Fruit fly (Drosophila melanogaster): ENCODE measurements around the gene CG10333.

DNA sequence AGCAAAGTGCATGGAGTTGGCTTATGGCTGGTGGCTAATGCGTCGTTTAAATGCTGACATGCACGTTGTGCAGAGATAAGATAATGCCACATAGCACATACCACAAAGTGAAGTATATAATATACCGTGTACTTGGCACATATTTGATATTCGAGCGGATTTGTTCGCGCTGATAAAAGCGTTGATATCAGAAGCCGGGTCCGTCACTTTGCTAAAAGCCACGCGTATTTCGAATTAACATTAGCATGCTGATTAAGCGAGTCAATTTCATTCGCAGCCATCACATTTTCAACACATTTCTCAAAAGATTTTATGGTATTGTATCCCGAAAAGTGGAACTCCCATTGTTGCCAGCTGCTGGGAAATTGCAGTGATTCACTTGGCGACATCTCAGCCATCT, 37.9 kb upstream of the CG10333 start:
- TF ChIP-seq Ets21C (GFP tag; optimal IDR thresholded peaks at IDR 0.05) (no peak), Smox (GFP tag; optimal IDR thresholded peaks at IDR 0.05) (no peak), CG6808 (GFP tag; optimal IDR thresholded peaks at IDR 0.05) (no peak), CG10631 (GFP tag; optimal IDR thresholded peaks at IDR 0.05) (no peak), fkh (GFP tag; optimal IDR thresholded peaks at IDR 0.05) (no peak), net (GFP tag; optimal IDR thresholded peaks at IDR 0.05) (no peak), CG4318 (GFP tag; optimal IDR thresholded peaks at IDR 0.05) (no peak), CG6276 (GFP tag; optimal IDR thresholded peaks at IDR 0.05) (no peak), CG6792 (GFP tag; optimal IDR thresholded peaks at IDR 0.05) (no peak), fd59A (GFP tag; optimal IDR thresholded peaks at IDR 0.05) (no peak)
